Worm (Caenorhabditis elegans) whole organism, L1 larva: Measurements from ENCODE around the gene gly-8.

Experiments
- C34B4.2 ChIP-seq: sonication (generic microtip); optimal IDR thresholded peaks from 2 replicates; lab custom pipeline; 2017; ENCODE audit warnings: mild to moderate bottlenecking, missing genetic modification characterization, missing compliant biosample characterization
- alr-1 ChIP-seq: fragments of 200-800 bp; sonication (Bioruptor generic); optimal IDR thresholded peaks from 2 replicates; lab custom pipeline; 2018; ENCODE audit warnings: borderline replicate concordance, mild to moderate bottlenecking, missing genetic modification characterization, missing compliant biosample characterization
- aly-2 ChIP-seq: fragments of 150-350 bp; optimal IDR thresholded peaks from 2 replicates; lab custom pipeline; 2014; ENCODE audit warnings: missing biosample characterization, missing genetic modification characterization
- ama-1 ChIP-seq: fragments of 150-350 bp; optimal IDR thresholded peaks from 2 replicates; lab custom pipeline; 2014
- blmp-1 ChIP-seq: fragments of 150-350 bp; optimal IDR thresholded peaks from 2 replicates; lab custom pipeline; 2014; ENCODE audit warnings: missing biosample characterization, missing genetic modification characterization
- ceh-63 ChIP-seq: fragments of 200-800 bp; sonication (Bioruptor generic); optimal IDR thresholded peaks from 2 replicates; lab custom pipeline; 2018; ENCODE audit warnings: mild to moderate bottlenecking, missing genetic modification characterization, missing compliant biosample characterization
- ceh-82 ChIP-seq, 3 experiments: fragments of 150-350 bp in 1 of 3; sonication (generic microtip) in 2 of 3; optimal IDR thresholded peaks; 2 replicates each; lab custom pipeline; 2014 to 2017; ENCODE audit warnings: missing biosample characterization in 3 of 3, missing genetic modification characterization in 3 of 3
- dpl-1 ChIP-seq, 3 experiments: fragments of 150-350 bp in 2 of 3; sonication (generic microtip) in 1 of 3; optimal IDR thresholded peaks; 2 replicates each; lab custom pipeline; 2014 to 2017; ENCODE audit warnings: missing biosample characterization in 3 of 3, missing genetic modification characterization in 3 of 3, missing genetic modification reagents in 3 of 3
- dsc-1 ChIP-seq: sonication (generic microtip); optimal IDR thresholded peaks from 2 replicates; lab custom pipeline; 2016; ENCODE audit warnings: mild to moderate bottlenecking, missing genetic modification characterization, missing compliant biosample characterization
- efl-1 ChIP-seq, 4 experiments: fragments of 150-350 bp; optimal IDR thresholded peaks in 3 of 4; peaks in 1 of 4; 1 replicate in 1 of 4; 2 replicates in 3 of 4; lab custom pipeline; 2014; ENCODE audit warnings: missing biosample characterization in 2 of 4, missing genetic modification characterization in 2 of 4, missing genetic modification reagents in 2 of 4
- elt-2 ChIP-seq: sonication (generic microtip); optimal IDR thresholded peaks from 2 replicates; lab custom pipeline; 2016; ENCODE audit warnings: missing genetic modification characterization, mild to moderate bottlenecking, inconsistent platforms, missing compliant biosample characterization, missing genetic modification reagents
- fkh-8 ChIP-seq: sonication (generic microtip); optimal IDR thresholded peaks from 2 replicates; lab custom pipeline; 2016; ENCODE audit warnings: mild to moderate bottlenecking, missing genetic modification characterization, missing compliant biosample characterization
- hlh-17 ChIP-seq: fragments of 200-800 bp; sonication (Bioruptor generic); optimal IDR thresholded peaks from 2 replicates; lab custom pipeline; 2018; ENCODE audit warnings: missing genetic modification characterization, mild to moderate bottlenecking, missing compliant biosample characterization, moderate library complexity, borderline replicate concordance
- hpl-2 ChIP-seq: fragments of 150-350 bp; optimal IDR thresholded peaks from 2 replicates; lab custom pipeline; 2014; ENCODE audit warnings: missing biosample characterization, missing genetic modification reagents, missing genetic modification characterization
- lin-13 ChIP-seq: fragments of 150-350 bp; optimal IDR thresholded peaks from 2 replicates; lab custom pipeline; 2014; ENCODE audit warnings: missing biosample characterization, missing genetic modification reagents, missing genetic modification characterization
- lin-14 ChIP-seq: fragments of 200-800 bp; sonication (Bioruptor generic); optimal IDR thresholded peaks from 2 replicates; lab custom pipeline; 2018; ENCODE audit warnings: mild to moderate bottlenecking, missing genetic modification characterization, moderate library complexity, missing compliant biosample characterization
- lin-15B ChIP-seq: fragments of 150-350 bp; sonication (generic microtip); optimal IDR thresholded peaks from 3 replicates; lab custom pipeline; 2014; ENCODE audit warnings: missing biosample characterization, missing genetic modification characterization
- lin-35 ChIP-seq, 2 experiments: fragments of 150-350 bp; optimal IDR thresholded peaks; 2 replicates each; lab custom pipeline; 2014; ENCODE audit warnings: missing biosample characterization in 2 of 2, missing genetic modification characterization in 2 of 2, missing genetic modification reagents in 2 of 2
- lsy-2 ChIP-seq, 2 experiments: fragments of 150-350 bp; optimal IDR thresholded peaks; 2 replicates each; lab custom pipeline; 2014; ENCODE audit warnings: missing biosample characterization in 2 of 2, missing genetic modification characterization in 2 of 2
- mab-9 ChIP-seq: fragments of 200-800 bp; sonication (Bioruptor generic); IDR thresholded peaks from 2 replicates; pipeline ENCODE4 v1.3.6; 2022; ENCODE audit warnings: missing genetic modification reagents, missing genetic modification characterization, missing compliant biosample characterization
- nhr-11 ChIP-seq: fragments of 150-350 bp; optimal IDR thresholded peaks from 2 replicates; lab custom pipeline; 2014; ENCODE audit warnings: missing biosample characterization, missing genetic modification characterization
- nhr-12 ChIP-seq: sonication (generic microtip); optimal IDR thresholded peaks from 2 replicates; lab custom pipeline; 2017; ENCODE audit warnings: missing biosample characterization, missing genetic modification characterization
- nhr-19 ChIP-seq: fragments of 200-800 bp; sonication (Bioruptor generic); conservative IDR thresholded peaks from 2 replicates; pipeline ENCODE4 v1.3.6; 2022; ENCODE audit warnings: missing genetic modification characterization, missing compliant biosample characterization
- nhr-237 ChIP-seq: fragments of 150-350 bp; optimal IDR thresholded peaks from 2 replicates; lab custom pipeline; 2014; ENCODE audit warnings: missing biosample characterization, missing genetic modification characterization
- nhr-76 ChIP-seq: sonication (generic microtip); optimal IDR thresholded peaks from 2 replicates; lab custom pipeline; 2017; ENCODE audit warnings: missing biosample characterization, missing genetic modification characterization
- nhr-77 ChIP-seq: fragments of 150-350 bp; optimal IDR thresholded peaks from 2 replicates; lab custom pipeline; 2014; ENCODE audit warnings: missing biosample characterization, missing genetic modification characterization
- nhr-90 ChIP-seq: sonication (generic microtip); optimal IDR thresholded peaks from 2 replicates; lab custom pipeline; 2016; ENCODE audit warnings: mild to moderate bottlenecking, missing genetic modification characterization, missing compliant biosample characterization; ENCODE audit not compliant: poor library complexity
- pax-3 ChIP-seq: fragments of 200-800 bp; sonication (Bioruptor generic); optimal IDR thresholded peaks from 2 replicates; lab custom pipeline; 2018; ENCODE audit warnings: mild to moderate bottlenecking, missing genetic modification characterization, moderate library complexity, missing compliant biosample characterization
- pqm-1 ChIP-seq: sonication (generic microtip); optimal IDR thresholded peaks from 3 replicates; lab custom pipeline; 2017; ENCODE audit warnings: missing biosample characterization, missing genetic modification characterization
- rnt-1 ChIP-seq: sonication (generic microtip); optimal IDR thresholded peaks from 2 replicates; lab custom pipeline; 2016; ENCODE audit warnings: mild to moderate bottlenecking, missing genetic modification characterization, moderate library complexity, missing compliant biosample characterization
- skn-1 ChIP-seq: fragments of 150-350 bp; optimal IDR thresholded peaks from 2 replicates; lab custom pipeline; 2014; ENCODE audit warnings: missing biosample characterization, missing genetic modification characterization
- snu-23 ChIP-seq: sonication (generic microtip); optimal IDR thresholded peaks from 2 replicates; lab custom pipeline; 2016; ENCODE audit warnings: missing genetic modification characterization, missing compliant biosample characterization
- sptf-1 ChIP-seq: fragments of 150-350 bp; optimal IDR thresholded peaks from 2 replicates; lab custom pipeline; 2014; ENCODE audit warnings: missing biosample characterization, missing genetic modification characterization
- sup-37 ChIP-seq: fragments of 200-800 bp; sonication (Bioruptor generic); optimal IDR thresholded peaks from 2 replicates; lab custom pipeline; 2018; ENCODE audit warnings: mild to moderate bottlenecking, missing genetic modification characterization, missing compliant biosample characterization
- tlp-1 ChIP-seq: fragments of 150-350 bp; optimal IDR thresholded peaks from 2 replicates; lab custom pipeline; 2014; ENCODE audit warnings: missing biosample characterization, missing genetic modification characterization
- unc-130 ChIP-seq: fragments of 150-350 bp; optimal IDR thresholded peaks from 2 replicates; lab custom pipeline; 2017; ENCODE audit warnings: missing biosample characterization, missing genetic modification characterization, inconsistent platforms
- unc-86 ChIP-seq: sonication (generic microtip); optimal IDR thresholded peaks from 2 replicates; lab custom pipeline; 2016; ENCODE audit warnings: missing genetic modification characterization, missing compliant biosample characterization
- vab-15 ChIP-seq: sonication (generic microtip); optimal IDR thresholded peaks from 2 replicates; lab custom pipeline; 2017; ENCODE audit warnings: missing genotype, mild to moderate bottlenecking, missing genetic modification characterization, missing compliant biosample characterization

Gene gly-8

DNA sequence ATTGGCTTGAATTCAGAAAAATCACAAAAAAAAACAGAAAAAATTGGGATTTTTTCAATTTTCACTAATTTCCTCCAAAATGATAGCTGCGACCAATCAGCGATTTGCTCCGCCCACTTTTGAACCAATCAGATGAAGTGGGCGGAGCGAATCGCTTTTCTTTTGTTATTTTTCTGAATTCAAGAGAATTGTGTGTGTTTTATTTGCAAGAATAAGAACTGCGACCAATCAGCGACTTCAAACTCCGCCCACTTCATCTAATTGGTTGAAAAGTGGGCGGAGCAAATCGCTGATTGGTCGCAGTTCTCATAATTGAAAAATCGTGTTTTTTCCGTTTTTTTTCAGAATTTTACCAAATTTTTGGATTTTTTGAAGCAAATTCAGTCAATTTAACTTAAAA is 42.5 kb upstream of the gly-8 start:
- TF ChIP-seq hpl-2 (GFP tag; lab: Kevin White, UChicago) (no peak), vab-15 (tag; lab: Kevin White, UChicago) (no peak), blmp-1 (tag; lab: Kevin White, UChicago) (no peak), rnt-1 (tag; lab: Kevin White, UChicago) (no peak), C34B4.2 (tag; lab: Kevin White, UChicago) (no peak), pqm-1 (no peak), nhr-19 (GFP tag; lab: Robert Waterston, UW) (no peak), dsc-1 (tag; lab: Kevin White, UChicago) (no peak), snu-23 (GFP tag; lab: Kevin White, UChicago) (no peak), sup-37 (GFP tag; lab: Kevin White, UChicago) (no peak), lin-15B (no peak), nhr-90 (no peak), lsy-2 (tag; optimal IDR thresholded peaks at IDR 0.05; lab: Kevin White, UChicago) (no peak)

DNA sequence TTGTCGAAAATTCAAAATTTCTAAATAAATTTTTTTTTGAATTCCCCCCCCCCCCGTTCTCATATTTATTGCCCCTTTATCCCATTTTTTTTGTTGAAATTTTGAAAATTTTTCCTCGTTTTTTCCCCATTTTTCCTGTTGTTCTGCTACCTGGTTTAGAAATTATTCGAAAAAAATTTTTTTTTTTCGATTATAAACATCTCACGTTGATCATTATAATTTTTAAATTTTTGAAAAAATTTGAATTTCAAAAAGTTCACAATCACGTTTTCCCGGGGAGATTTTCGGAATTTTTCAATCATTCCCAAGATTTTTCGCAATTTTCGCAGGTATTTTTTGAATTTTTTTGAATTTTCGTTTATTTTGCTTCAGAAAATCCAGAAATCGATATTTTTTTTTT is 36.1 kb upstream of the gly-8 start, which contains the start of gene Y66D12A.3:
Gene Y66D12A.3 (plus strand): TSS at position 301 of the 400 bp plus-strand sequence.
- no peak for TF ChIP-seq nhr-237 (tag; lab: Kevin White, UChicago)
- TF ChIP-seq mab-9 = no peak
- TF ChIP-seq elt-2 (tag; lab: Kevin White, UChicago) = no peak
- no peak for TF ChIP-seq ceh-63 (GFP tag; lab: Kevin White, UChicago)
- no peak for TF ChIP-seq pqm-1
- no peak for TF ChIP-seq nhr-12 (tag; lab: Kevin White, UChicago)
- no peak for TF ChIP-seq nhr-76 (tag; lab: Kevin White, UChicago)
- no peak for TF ChIP-seq unc-86 (tag; lab: Kevin White, UChicago)
- TF ChIP-seq ceh-82 (tag; optimal IDR thresholded peaks at IDR 0.05; lab: Kevin White, UChicago) = no peak
- no peak for TF ChIP-seq fkh-8

DNA sequence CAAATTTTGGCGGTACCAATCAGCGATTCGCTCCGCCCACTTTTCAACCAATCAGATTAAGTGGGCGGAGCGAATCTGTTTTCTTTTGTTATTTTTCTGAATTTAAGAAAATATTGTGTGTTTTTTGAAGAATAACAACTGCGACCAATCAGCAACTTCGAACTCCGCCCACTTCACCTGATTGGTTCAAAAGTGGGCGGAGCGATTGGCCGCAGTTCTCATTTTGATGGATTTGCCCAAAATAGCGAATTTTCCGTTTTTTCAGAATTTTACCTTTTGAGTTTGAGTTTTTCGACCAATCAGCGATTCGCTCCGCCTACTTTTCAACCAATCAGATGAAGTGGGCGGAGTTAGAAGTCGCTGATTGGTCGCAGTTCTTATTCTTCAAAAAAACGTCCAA is 35.7 kb upstream of the gly-8 start:
- TF ChIP-seq ama-1 (no peak), tlp-1 (tag; lab: Kevin White, UChicago) (no peak), sptf-1 (tag; lab: Kevin White, UChicago) (no peak), lin-13 (GFP tag; lab: Kevin White, UChicago) (no peak), pax-3 (tag; lab: Kevin White, UChicago) (no peak), nhr-90 (no peak)

DNA sequence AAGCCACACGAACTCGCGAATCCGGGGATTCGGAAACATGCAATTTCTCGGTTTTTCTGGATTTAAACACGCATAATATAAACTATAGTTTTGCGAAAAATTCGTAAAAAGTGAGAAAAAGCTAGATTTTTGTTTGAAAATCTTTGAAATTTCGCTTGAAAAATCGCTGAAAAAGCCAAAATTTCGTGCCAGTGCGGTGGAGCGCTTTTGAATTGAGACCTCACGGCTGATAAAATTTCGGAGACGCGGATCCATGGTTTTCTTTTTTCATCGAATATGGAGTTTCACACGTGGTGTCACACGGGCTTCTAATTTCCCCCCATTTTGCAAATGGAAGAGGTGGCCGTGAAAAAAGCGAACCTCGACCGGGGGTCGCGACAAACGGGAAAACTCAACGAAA is 34.8 kb upstream of the gly-8 start:
- TF ChIP-seq ama-1 (no peak), snu-23 (GFP tag; lab: Kevin White, UChicago) (no peak), lin-35 (GFP tag; optimal IDR thresholded peaks at IDR 0.05; lab: Kevin White, UChicago) (no peak), unc-130 (tag; lab: Kevin White, UChicago) (no peak), nhr-77 (tag; lab: Kevin White, UChicago) (no peak), hlh-17 (no peak), efl-1 (optimal IDR thresholded peaks at IDR 0.05; lab: Kevin White, UChicago) (no peak), efl-1 (GFP tag; optimal IDR thresholded peaks at IDR 0.05 in 1 of 2; lab: Kevin White, UChicago) (no peak), ceh-63 (GFP tag; lab: Kevin White, UChicago) (no peak), aly-2 (no peak), ceh-82 (tag; optimal IDR thresholded peaks at IDR 0.05; lab: Kevin White, UChicago) (no peak), nhr-11 (tag; lab: Kevin White, UChicago) (no peak), alr-1 (tag; lab: Kevin White, UChicago) (no peak), blmp-1 (tag; lab: Kevin White, UChicago) (no peak), skn-1 (no peak), pax-3 (tag; lab: Kevin White, UChicago) (no peak), lin-14 (GFP tag; lab: Kevin White, UChicago) (no peak), dpl-1 (GFP tag; optimal IDR thresholded peaks at IDR 0.05; lab: Kevin White, UChicago) (no peak)
